Fruit fly (Drosophila melanogaster): ENCODE measurements around the gene Xe7.

Xe7 gene

dm6 chr3R:5624115-5624878 is 44.8 kb downstream of the Xe7 start, which contains the start of the genes Dph4, Spec2 and RpL13A:
Gene Dph4 (minus strand): TSS chr3R:5624125.
Gene Spec2 (minus strand): TSS chr3R:5624125.
Gene RpL13A (plus strand): TSS chr3R:5624474.
- TF ChIP-seq Eip93F (GFP tag; optimal IDR thresholded peaks at IDR 0.05) = peak; percentile 8
- TF ChIP-seq topi (GFP tag; optimal IDR thresholded peaks at IDR 0.05) = peak; percentile 79
- TF ChIP-seq CG32006 (GFP tag; optimal IDR thresholded peaks at IDR 0.05) = no peak
- peak; percentile 49 for TF ChIP-seq Ets96B (tag; optimal IDR thresholded peaks at IDR 0.05)
- TF ChIP-seq Met (GFP tag; optimal IDR thresholded peaks at IDR 0.05) = peak; percentile 89
- TF ChIP-seq ss (GFP tag; optimal IDR thresholded peaks at IDR 0.05) = peak; percentile 54 to 90
- no peak for TF ChIP-seq pdm3 (GFP tag; optimal IDR thresholded peaks at IDR 0.05)
- no peak for TF ChIP-seq vri (GFP tag; optimal IDR thresholded peaks at IDR 0.05)
- TF ChIP-seq Gug (GFP tag; IDR thresholded peaks at IDR 0.05) = no peak
- no peak for TF ChIP-seq dac (GFP tag; optimal IDR thresholded peaks at IDR 0.05)
- no peak for TF ChIP-seq CG4318 (GFP tag; optimal IDR thresholded peaks at IDR 0.05)
- TF ChIP-seq salr (GFP tag; optimal IDR thresholded peaks at IDR 0.05) = peak in 1 of 2 experiments; percentile 91
- TF ChIP-seq acj6 (GFP tag; optimal IDR thresholded peaks at IDR 0.05) = peak; percentile 83
- TF ChIP-seq CG8632 (GFP tag; optimal IDR thresholded peaks at IDR 0.05) = peak; percentile 60
- TF ChIP-seq CG31627 (GFP tag; optimal IDR thresholded peaks at IDR 0.05) = peak; percentile 80
- TF ChIP-seq CG7368 (GFP tag; optimal IDR thresholded peaks at IDR 0.05) = peak; percentile 86
- peak; percentile 72 for TF ChIP-seq Blimp-1 (GFP tag; optimal IDR thresholded peaks at IDR 0.05)
- no peak for TF ChIP-seq CG10669 (GFP tag; optimal IDR thresholded peaks at IDR 0.05)
- TF ChIP-seq CG8319 (GFP tag; optimal IDR thresholded peaks at IDR 0.05) = peak; percentile 73
- no peak for TF ChIP-seq CG15336 (GFP tag; IDR thresholded peaks at IDR 0.05)
- peak; percentile 96 for TF ChIP-seq Eip78C (GFP tag)
- TF ChIP-seq CG6276 (GFP tag; optimal IDR thresholded peaks at IDR 0.05) = no peak
- TF ChIP-seq CG8119 (GFP tag; IDR thresholded peaks at IDR 0.05) = no peak
- TF ChIP-seq fd85E (GFP tag; optimal IDR thresholded peaks at IDR 0.05) = no peak
- peak; percentile 72 for TF ChIP-seq CG6792 (GFP tag; optimal IDR thresholded peaks at IDR 0.05)
- no peak for TF ChIP-seq CG10631 (GFP tag; optimal IDR thresholded peaks at IDR 0.05)
- TF ChIP-seq Eip75B (GFP tag; optimal IDR thresholded peaks at IDR 0.05) = no peak
- TF ChIP-seq eg (GFP tag; IDR thresholded peaks at IDR 0.05) = no peak
- peak; percentile 64 for TF ChIP-seq fd59A (GFP tag; optimal IDR thresholded peaks at IDR 0.05)
- TF ChIP-seq CG6163 (GFP tag; IDR thresholded peaks at IDR 0.05) = no peak
- TF ChIP-seq Lpt (GFP tag; optimal IDR thresholded peaks at IDR 0.05) = no peak
- TF ChIP-seq OdsH (GFP tag; optimal IDR thresholded peaks at IDR 0.05) = no peak
- peak; percentile 83 for TF ChIP-seq CG6808 (GFP tag; optimal IDR thresholded peaks at IDR 0.05)
- no peak for TF ChIP-seq Hr38 (GFP tag; optimal IDR thresholded peaks at IDR 0.05)
- peak; percentile 93 for TF ChIP-seq net (GFP tag; optimal IDR thresholded peaks at IDR 0.05)
- TF ChIP-seq CG9139 (GFP tag; optimal IDR thresholded peaks at IDR 0.05) = no peak
- peak; percentile 67 for TF ChIP-seq CG16779 (tag; optimal IDR thresholded peaks at IDR 0.05)
- TF ChIP-seq CG3919 (GFP tag; optimal IDR thresholded peaks at IDR 0.05) = peak; percentile 94
- peak; percentile 67 for TF ChIP-seq CG11762 (GFP tag; optimal IDR thresholded peaks at IDR 0.05; ENCODE audit: insufficient read depth)
- peak; percentile 83 for TF ChIP-seq cyc (GFP tag; optimal IDR thresholded peaks at IDR 0.05)
- peak; percentile 23 for TF ChIP-seq Sox15 (GFP tag; optimal IDR thresholded peaks at IDR 0.05)
- no peak for TF ChIP-seq Smox (GFP tag; optimal IDR thresholded peaks at IDR 0.05)
- TF ChIP-seq Sox14 (GFP tag; optimal IDR thresholded peaks at IDR 0.05) = peak; percentile 81
- peak; percentile 89 for TF ChIP-seq Sox102F (GFP tag; optimal IDR thresholded peaks at IDR 0.05)
- peak; percentile 48 for TF ChIP-seq CG11902 (GFP tag; optimal IDR thresholded peaks at IDR 0.05)
- TF ChIP-seq achi (GFP tag; optimal IDR thresholded peaks at IDR 0.05) = peak; percentile 100
- no peak for TF ChIP-seq Ets21C (GFP tag; optimal IDR thresholded peaks at IDR 0.05)
- peak; percentile 92 for TF ChIP-seq esn (GFP tag; optimal IDR thresholded peaks at IDR 0.05)
- peak; percentile 86 for TF ChIP-seq svp (GFP tag)
- no peak for TF ChIP-seq Hr39 (GFP tag; optimal IDR thresholded peaks at IDR 0.05)
- peak; percentile 82 for TF ChIP-seq fkh (GFP tag; optimal IDR thresholded peaks at IDR 0.05)
